Fruit fly (Drosophila melanogaster) whole organism, embryonic: ENCODE results near the gene CG45045.
A peak's percentile ranks its signal among the peaks of the same experiment; 100 is the strongest.

Source experiments
- C15 ChIP-seq: fragments of 200-800 bp; sonication (Bioruptor generic); IDR thresholded peaks from 3 replicates; pipeline ENCODE4 v1.3.6; 2022; ENCODE audit warnings: missing biosample characterization, missing genetic modification characterization
- CG10147 ChIP-seq: fragments of 200-800 bp; sonication (Bioruptor generic); optimal IDR thresholded peaks from 2 replicates; lab custom pipeline; 2019; ENCODE audit warnings: missing biosample characterization, mild to moderate bottlenecking, missing genetic modification characterization, moderate library complexity
- CG10274 ChIP-seq: fragments of 200-800 bp; sonication (Bioruptor generic); optimal IDR thresholded peaks from 3 replicates; lab custom pipeline; 2017; ENCODE audit warnings: missing biosample characterization, mild to moderate bottlenecking, missing genetic modification characterization
- CG10431 ChIP-seq: fragments of 200-800 bp; sonication (Bioruptor generic); optimal IDR thresholded peaks from 3 replicates; lab custom pipeline; 2018; ENCODE audit warnings: missing biosample characterization, mild to moderate bottlenecking, missing genetic modification characterization
- CG11093 ChIP-seq: fragments of 200-800 bp; sonication (Bioruptor generic); IDR thresholded peaks from 3 replicates; pipeline ENCODE4 v1.3.6; 2022; ENCODE audit warnings: missing biosample characterization, missing genetic modification characterization
- CG11398 ChIP-seq: fragments of 200-800 bp; sonication (Bioruptor generic); optimal IDR thresholded peaks from 2 replicates; lab custom pipeline; 2016; ENCODE audit warnings: missing biosample characterization, missing genetic modification characterization
- CG11695 ChIP-seq: fragments of 200-800 bp; sonication (Bioruptor generic); IDR thresholded peaks from 3 replicates; pipeline ENCODE4 v1.3.6; 2022; ENCODE audit warnings: missing biosample characterization, missing genetic modification characterization
- CG11723 ChIP-seq: fragments of 200-800 bp; sonication (Bioruptor generic); optimal IDR thresholded peaks from 2 replicates; lab custom pipeline; 2017; ENCODE audit warnings: missing biosample characterization, mild to moderate bottlenecking, missing genetic modification characterization
- CG14441 ChIP-seq: fragments of 200-800 bp; sonication (Bioruptor generic); IDR thresholded peaks from 2 replicates; pipeline ENCODE4 v1.3.6; 2022; ENCODE audit warnings: missing biosample characterization, missing genetic modification characterization
- CG15696 ChIP-seq: fragments of 200-800 bp; sonication (Bioruptor generic); optimal IDR thresholded peaks from 2 replicates; lab custom pipeline; 2019; ENCODE audit warnings: missing biosample characterization, mild to moderate bottlenecking, missing genetic modification characterization, moderate library complexity
- CG1647 ChIP-seq: fragments of 200-800 bp; sonication (Bioruptor generic); optimal IDR thresholded peaks from 3 replicates; lab custom pipeline; 2016; ENCODE audit warnings: missing biosample characterization, missing genetic modification characterization
- CG1792 ChIP-seq: fragments of 200-800 bp; sonication (Bioruptor generic); optimal IDR thresholded peaks from 2 replicates; lab custom pipeline; 2016; ENCODE audit warnings: missing biosample characterization, missing genetic modification characterization
- CG1832 ChIP-seq: fragments of 200-800 bp; sonication (Bioruptor generic); optimal IDR thresholded peaks from 2 replicates; lab custom pipeline; 2017; ENCODE audit warnings: missing biosample characterization, mild to moderate bottlenecking, missing genetic modification characterization, inconsistent platforms
- CG18764 ChIP-seq: fragments of 200-800 bp; sonication (Bioruptor generic); optimal IDR thresholded peaks from 3 replicates; lab custom pipeline; 2016; ENCODE audit warnings: missing biosample characterization, missing genetic modification characterization
- CG2678 ChIP-seq: fragments of 200-800 bp; sonication (Bioruptor generic); optimal IDR thresholded peaks from 3 replicates; lab custom pipeline; 2019; ENCODE audit warnings: missing biosample characterization, mild to moderate bottlenecking, missing genetic modification characterization, moderate library complexity
- CG4424 ChIP-seq: fragments of 200-800 bp; sonication (Bioruptor generic); optimal IDR thresholded peaks from 3 replicates; lab custom pipeline; 2016; ENCODE audit warnings: missing biosample characterization, missing genetic modification characterization
- CG5180 ChIP-seq: fragments of 200-800 bp; sonication (Bioruptor generic); optimal IDR thresholded peaks from 3 replicates; lab custom pipeline; 2017; ENCODE audit warnings: missing biosample characterization, missing genetic modification characterization, mild to moderate bottlenecking, moderate library complexity, missing genetic modification reagents
- CG5245 ChIP-seq: fragments of 200-800 bp; sonication (Bioruptor generic); optimal IDR thresholded peaks from 3 replicates; lab custom pipeline; 2016; ENCODE audit warnings: missing biosample characterization, missing genetic modification characterization
- CG5953 ChIP-seq: fragments of 200-800 bp; sonication (Bioruptor generic); IDR thresholded peaks from 2 replicates; pipeline ENCODE4 v1.3.6; 2022; ENCODE audit warnings: missing biosample characterization, missing genetic modification characterization
- CG6272 ChIP-seq: fragments of 200-800 bp; sonication (Bioruptor generic); IDR thresholded peaks from 2 replicates; pipeline ENCODE4 v1.3.6; 2022; ENCODE audit warnings: missing biosample characterization, missing genetic modification characterization
- CG6791 ChIP-seq: fragments of 200-800 bp; sonication (Bioruptor generic); IDR thresholded peaks from 3 replicates; pipeline ENCODE4 v1.3.6; 2022; ENCODE audit warnings: missing biosample characterization, missing genetic modification characterization; ENCODE audit not compliant: partially characterized antibody
- CG8478 ChIP-seq: fragments of >200 bp; optimal IDR thresholded peaks from 2 replicates; lab custom pipeline; 2018
- CG8924 ChIP-seq: fragments of 200-800 bp; optimal IDR thresholded peaks from 3 replicates; lab custom pipeline; 2019; ENCODE audit warnings: missing biosample characterization, mild to moderate bottlenecking, missing genetic modification characterization, moderate library complexity
- CG8944 ChIP-seq: fragments of 200-800 bp; sonication (Bioruptor generic); optimal IDR thresholded peaks from 3 replicates; lab custom pipeline; 2016; ENCODE audit warnings: missing biosample characterization, missing genetic modification characterization
- Chrac-16 ChIP-seq: fragments of 200-800 bp; sonication (Bioruptor generic); optimal IDR thresholded peaks from 3 replicates; lab custom pipeline; 2016; ENCODE audit warnings: missing biosample characterization, missing genetic modification characterization
- Dip3 ChIP-seq: fragments of 200-800 bp; sonication (Bioruptor generic); optimal IDR thresholded peaks from 3 replicates; lab custom pipeline; 2016; ENCODE audit warnings: missing biosample characterization, missing genetic modification characterization
- Dll ChIP-seq: fragments of 200-800 bp; sonication (Bioruptor generic); IDR thresholded peaks from 4 replicates; pipeline ENCODE4 v1.3.6; 2022; ENCODE audit warnings: missing biosample characterization, missing genetic modification characterization; ENCODE audit not compliant: partially characterized antibody
- Ets65A ChIP-seq: fragments of 200-800 bp; sonication (Bioruptor generic); peaks from one replicate; lab custom pipeline; 2016; ENCODE audit warnings: missing biosample characterization, missing genetic modification characterization
- Kr ChIP-seq: fragments of 200-800 bp; sonication (Bioruptor generic); optimal IDR thresholded peaks from 2 replicates; lab custom pipeline; 2017; ENCODE audit warnings: missing biosample characterization, mild to moderate bottlenecking, missing genetic modification characterization
- Mes4 ChIP-seq: fragments of 200-800 bp; sonication (Bioruptor generic); optimal IDR thresholded peaks from 2 replicates; lab custom pipeline; 2016; ENCODE audit warnings: missing biosample characterization, missing genetic modification characterization
- Myb ChIP-seq: fragments of 200-800 bp; sonication (Bioruptor generic); optimal IDR thresholded peaks from 2 replicates; lab custom pipeline; 2016; ENCODE audit warnings: missing biosample characterization, missing genetic modification characterization
- Opbp ChIP-seq: fragments of 200-800 bp; sonication (Bioruptor generic); IDR thresholded peaks from 3 replicates; pipeline ENCODE4 v1.3.6; 2022; ENCODE audit warnings: missing biosample characterization, missing genetic modification characterization; ENCODE audit not compliant: partially characterized antibody
- TFAM ChIP-seq: fragments of 200-800 bp; sonication (Bioruptor generic); optimal IDR thresholded peaks from 2 replicates; lab custom pipeline; 2017; ENCODE audit warnings: missing biosample characterization, missing genetic modification characterization, inconsistent platforms
- Xrp1 ChIP-seq: fragments of 200-800 bp; sonication (Bioruptor generic); IDR thresholded peaks from 2 replicates; pipeline ENCODE4 v1.3.6; 2022; ENCODE audit warnings: missing biosample characterization, missing genetic modification characterization
- YL-1 ChIP-seq: fragments of 200-800 bp; sonication (Bioruptor generic); optimal IDR thresholded peaks from 3 replicates; lab custom pipeline; 2017; ENCODE audit warnings: missing biosample characterization, mild to moderate bottlenecking, missing genetic modification characterization
- ab ChIP-seq: fragments of 200-800 bp; sonication (Bioruptor generic); optimal IDR thresholded peaks from 2 replicates; lab custom pipeline; 2016; ENCODE audit warnings: missing biosample characterization, missing genetic modification characterization
- ase ChIP-seq: fragments of 200-800 bp; sonication (Bioruptor generic); IDR thresholded peaks from 3 replicates; pipeline ENCODE4 v1.3.6; 2022; ENCODE audit warnings: missing biosample characterization, missing genetic modification characterization
- bigmax ChIP-seq: fragments of 200-800 bp; sonication (Bioruptor generic); optimal IDR thresholded peaks from 2 replicates; lab custom pipeline; 2018; ENCODE audit warnings: missing biosample characterization, mild to moderate bottlenecking, missing genetic modification characterization
- crol ChIP-seq: fragments of 200-800 bp; sonication (Bioruptor generic); IDR thresholded peaks from 2 replicates; pipeline ENCODE4 v1.3.6; 2022; ENCODE audit warnings: missing biosample characterization, missing genetic modification characterization
- dati ChIP-seq: fragments of 200-800 bp; sonication (Bioruptor generic); IDR thresholded peaks from 2 replicates; pipeline ENCODE4 v1.3.6; 2022; ENCODE audit warnings: missing biosample characterization, missing genetic modification characterization
- ems ChIP-seq: fragments of 200-800 bp; sonication (Bioruptor generic); optimal IDR thresholded peaks from 3 replicates; lab custom pipeline; 2016; ENCODE audit warnings: missing biosample characterization, missing genetic modification characterization
- fd64A ChIP-seq: fragments of 200-800 bp; sonication (Bioruptor generic); optimal IDR thresholded peaks from 3 replicates; lab custom pipeline; 2018; ENCODE audit warnings: missing biosample characterization, mild to moderate bottlenecking, missing genetic modification characterization
- ftz-f1 ChIP-seq: fragments of 200-800 bp; sonication (Bioruptor generic); optimal IDR thresholded peaks from 2 replicates; lab custom pipeline; 2016; ENCODE audit warnings: missing biosample characterization, missing genetic modification characterization
- grn ChIP-seq: fragments of 200-800 bp; sonication (Bioruptor generic); optimal IDR thresholded peaks from 3 replicates; lab custom pipeline; 2017; ENCODE audit warnings: missing biosample characterization, missing genetic modification characterization
- mirr ChIP-seq: fragments of 200-800 bp; sonication (Bioruptor generic); optimal IDR thresholded peaks from 3 replicates; lab custom pipeline; 2018; ENCODE audit warnings: missing biosample characterization, mild to moderate bottlenecking, missing genetic modification characterization
- nom ChIP-seq: fragments of 200-800 bp; sonication (Bioruptor generic); optimal IDR thresholded peaks from 2 replicates; lab custom pipeline; 2017; ENCODE audit warnings: missing biosample characterization, missing genetic modification characterization, mild to moderate bottlenecking, moderate library complexity, missing genetic modification reagents
- onecut ChIP-seq: fragments of 200-800 bp; sonication (Bioruptor generic); IDR thresholded peaks from 2 replicates; pipeline ENCODE4 v1.3.6; 2022; ENCODE audit warnings: missing biosample characterization, missing genetic modification characterization
- phol ChIP-seq: fragments of 200-800 bp; sonication (Bioruptor generic); optimal IDR thresholded peaks from 3 replicates; lab custom pipeline; 2018; ENCODE audit warnings: missing biosample characterization, mild to moderate bottlenecking, missing genetic modification characterization, moderate library complexity
- pnt ChIP-seq: fragments of 200-800 bp; sonication (Bioruptor generic); optimal IDR thresholded peaks from 3 replicates; lab custom pipeline; 2016; ENCODE audit warnings: missing biosample characterization, missing genetic modification characterization
- sd ChIP-seq: fragments of 200-800 bp; sonication (Bioruptor generic); optimal IDR thresholded peaks from 3 replicates; lab custom pipeline; 2018; ENCODE audit warnings: missing biosample characterization, mild to moderate bottlenecking, missing genetic modification characterization, moderate library complexity
- wor ChIP-seq: fragments of 200-800 bp; sonication (Bioruptor generic); IDR thresholded peaks from 2 replicates; pipeline ENCODE4 v1.3.6; 2022; ENCODE audit warnings: missing biosample characterization, missing genetic modification characterization

Gene CG45045

DNA sequence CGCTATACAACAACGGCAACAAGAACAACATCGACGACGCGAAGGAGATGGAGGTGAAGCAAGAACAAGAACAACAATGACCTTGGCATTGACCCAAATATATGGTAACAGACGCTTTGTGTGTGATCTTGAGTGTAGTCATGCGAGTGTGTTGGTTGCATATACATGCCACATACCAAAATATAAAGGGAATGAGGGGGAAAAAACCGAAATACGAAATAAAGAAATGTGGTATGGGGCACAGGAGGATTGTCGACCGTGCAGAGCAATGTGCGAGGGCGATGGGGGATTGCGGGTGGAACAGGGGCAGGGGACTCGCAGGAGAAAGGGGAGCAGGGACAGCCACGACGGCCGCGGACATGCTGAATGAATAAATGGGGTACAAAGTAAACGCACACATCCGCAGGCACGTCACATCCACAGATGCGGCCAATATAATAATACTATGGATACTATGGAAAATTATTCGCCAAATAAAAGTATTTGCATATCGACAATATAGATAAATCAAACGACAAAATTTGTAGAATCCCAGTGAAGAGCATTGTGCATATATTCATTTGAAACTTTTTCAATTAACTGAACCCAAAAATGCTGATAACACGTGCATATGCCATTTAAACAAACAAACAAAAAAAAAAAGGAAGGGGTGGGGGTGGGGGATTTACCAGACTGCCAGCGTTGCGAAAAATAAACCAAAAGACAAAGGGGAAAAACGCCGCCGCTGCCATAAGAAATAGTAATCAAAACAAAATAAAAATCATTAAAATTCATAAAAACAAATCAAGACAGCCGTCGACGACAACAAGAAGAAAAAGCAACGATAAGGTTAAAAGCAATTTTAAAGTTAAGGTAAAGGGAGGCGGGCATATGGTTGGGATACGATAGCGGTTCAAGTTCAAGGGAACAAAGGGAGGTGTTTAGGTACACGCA lies 38.8 kb downstream of the CG45045 start (continued):
- TF ChIP-seq CG10431 (GFP tag; lab: Kevin White, UChicago) (peak; percentile 50), CG6791 (no peak), ems (GFP tag; lab: Kevin White, UChicago) (no peak), sd (peak; percentile 72), CG5180 (GFP tag; lab: Kevin White, UChicago) (no peak), nom (GFP tag; lab: Kevin White, UChicago) (peak; percentile 40), CG11093 (GFP tag; lab: Robert Waterston, UW) (no peak), crol (GFP tag; lab: Robert Waterston, UW) (peak; percentile 86), TFAM (GFP tag; lab: Kevin White, UChicago) (no peak), Dll (GFP tag; lab: Robert Waterston, UW) (no peak), onecut (GFP tag; lab: Robert Waterston, UW) (no peak), mirr (GFP tag; lab: Kevin White, UChicago) (no peak), CG5245 (GFP tag; lab: Kevin White, UChicago) (no peak), Xrp1 (no peak), CG11398 (GFP tag; lab: Kevin White, UChicago) (no peak), CG4424 (GFP tag; lab: Kevin White, UChicago) (no peak), CG10147 (no peak), grn (GFP tag; lab: Kevin White, UChicago) (no peak), CG10274 (GFP tag; lab: Kevin White, UChicago) (no peak), C15 (GFP tag; lab: Robert Waterston, UW) (no peak), Chrac-16 (GFP tag; lab: Kevin White, UChicago) (no peak), Myb (GFP tag; lab: Kevin White, UChicago) (no peak), YL-1 (GFP tag; lab: Kevin White, UChicago) (no peak), Kr (GFP tag; lab: Kevin White, UChicago) (no peak), CG1792 (GFP tag; lab: Kevin White, UChicago) (no peak), bigmax (GFP tag; lab: Kevin White, UChicago) (no peak), phol (tag; lab: Kevin White, UChicago) (no peak), wor (GFP tag; lab: Robert Waterston, UW) (no peak), CG5953 (GFP tag; lab: Robert Waterston, UW) (peak; percentile 9; the same call in 1 of the 2 replicates), CG1832 (GFP tag; lab: Kevin White, UChicago) (no peak), ab (GFP tag; lab: Kevin White, UChicago) (no peak), pnt (no peak), CG6272 (GFP tag; lab: Robert Waterston, UW) (no peak), Opbp (GFP tag; lab: Robert Waterston, UW) (no peak), CG15696 (tag; lab: Kevin White, UChicago) (peak; percentile 19), CG14441 (GFP tag; lab: Robert Waterston, UW) (no peak), CG11723 (GFP tag; lab: Kevin White, UChicago) (no peak), CG1647 (GFP tag; lab: Kevin White, UChicago) (no peak), CG8944 (GFP tag; lab: Kevin White, UChicago) (no peak), CG2678 (no peak), CG8478 (lab: Kevin White, UChicago) (no peak), CG8924 (no peak), fd64A (no peak), CG11695 (GFP tag; lab: Robert Waterston, UW) (no peak), dati (GFP tag; lab: Robert Waterston, UW) (no peak), ase (GFP tag; lab: Robert Waterston, UW) (no peak), Mes4 (no peak), Ets65A (no peak), ftz-f1 (peak; percentile 62), CG18764 (no peak), Dip3 (GFP tag; lab: Kevin White, UChicago) (no peak)
